Fruit fly (Drosophila melanogaster): ENCODE results near the gene ranshi.

dm6 chr3R:8715851-8716550 is 13.5 kb downstream of the ranshi start, which contains the start of gene TMEM216:
- TF ChIP-seq CG8478 (optimal IDR thresholded peaks at IDR 0.05), result no peak
- TF ChIP-seq CTCF (optimal IDR thresholded peaks at IDR 0.05), result peak in 1 of 2 experiments; percentile 19

Measured in S2 (cell line).